Worm (Caenorhabditis elegans) whole organism, late embryonic: ENCODE measurements around the gene W09C2.7.

Source experiments
- Y22D7AL.16 ChIP-seq: sonication (generic microtip); optimal IDR thresholded peaks from 2 replicates; lab custom pipeline; 2016; ENCODE audit warnings: missing genetic modification characterization, missing compliant biosample characterization
- ama-1 ChIP-seq: fragments of 150-350 bp; optimal IDR thresholded peaks from 2 replicates; lab custom pipeline; 2014
- ets-4 ChIP-seq: sonication (generic microtip); optimal IDR thresholded peaks from 2 replicates; lab custom pipeline; 2016; ENCODE audit warnings: missing genetic modification characterization, missing compliant biosample characterization
- syd-9 ChIP-seq: sonication (generic microtip); optimal IDR thresholded peaks from 2 replicates; lab custom pipeline; 2016; ENCODE audit warnings: mild to moderate bottlenecking, missing genetic modification characterization, moderate library complexity, missing compliant biosample characterization
- tbx-2 ChIP-seq: sonication (generic microtip); optimal IDR thresholded peaks from 2 replicates; lab custom pipeline; 2016; ENCODE audit warnings: missing genetic modification characterization, missing compliant biosample characterization
- ttx-3 ChIP-seq: sonication (generic microtip); optimal IDR thresholded peaks from 2 replicates; lab custom pipeline; 2016; ENCODE audit warnings: missing genetic modification reagents, missing genetic modification characterization, missing compliant biosample characterization

- TF ChIP-seq tbx-2 (tag; lab: Kevin White, UChicago): no peak
- no peak for TF ChIP-seq ama-1
- TF ChIP-seq syd-9 (tag; lab: Kevin White, UChicago): no peak
- no peak for TF ChIP-seq ttx-3 (tag; lab: Kevin White, UChicago)
- no peak for TF ChIP-seq ets-4 (tag; lab: Kevin White, UChicago)
- no peak for TF ChIP-seq Y22D7AL.16 (tag; lab: Kevin White, UChicago)
These were observed 46.0 kb upstream of the W09C2.7 start for ce11 chrIV:9668103-9668672.
